Fruit fly (Drosophila melanogaster): ENCODE data around the gene HIP.
A peak's percentile ranks its signal among the peaks of the same experiment; 100 is the strongest.

HIP gene

DNA sequence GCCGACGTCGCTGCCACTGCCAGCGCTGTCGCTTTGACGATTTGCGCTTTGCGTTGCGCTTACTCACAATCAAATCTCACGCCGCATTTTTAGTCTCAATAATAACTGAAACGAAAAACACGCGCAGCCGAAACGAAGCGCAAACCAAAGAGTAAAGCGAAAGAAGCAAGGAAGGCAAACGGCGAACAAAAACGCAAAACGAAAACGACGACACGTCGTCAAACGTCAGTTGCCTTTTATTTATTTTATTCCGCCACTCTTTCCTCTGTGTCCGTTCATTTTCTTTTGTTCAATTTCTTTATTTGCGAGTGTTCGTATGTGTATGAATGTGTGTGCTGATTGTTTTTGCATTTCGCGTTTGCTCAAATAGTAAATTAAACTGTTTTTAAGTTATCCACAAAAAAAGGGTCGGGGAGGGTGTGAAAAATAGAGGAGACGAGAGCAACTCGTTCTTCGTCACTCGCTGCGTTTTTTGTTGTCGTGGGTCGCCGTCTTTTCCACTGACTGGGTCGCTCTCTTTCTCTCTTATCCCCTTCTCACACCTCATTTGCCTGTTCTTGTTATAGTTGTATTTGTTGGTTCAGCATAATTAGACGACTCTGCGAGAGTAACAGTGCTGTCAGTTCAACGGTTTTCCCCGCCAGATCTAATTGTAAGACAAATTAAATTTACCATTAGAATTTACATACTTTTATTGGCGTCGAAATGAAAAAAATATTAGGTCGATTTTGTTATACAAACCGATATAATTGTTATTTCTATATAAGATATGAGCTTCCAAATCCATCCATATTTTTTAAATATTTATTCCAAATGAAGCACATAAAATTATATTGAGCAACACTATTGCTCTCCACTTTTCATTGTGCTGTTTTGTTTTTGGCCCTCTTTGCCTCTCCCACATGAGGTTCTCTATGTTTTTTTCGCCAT lies 25.9 kb upstream of the HIP start:
- TF ChIP-seq woc (GFP tag; optimal IDR thresholded peaks at IDR 0.05) (no peak), OdsH (GFP tag; optimal IDR thresholded peaks at IDR 0.05) (peak; percentile 57), usp (GFP tag; optimal IDR thresholded peaks at IDR 0.05) (no peak), Dfd (GFP tag; optimal IDR thresholded peaks at IDR 0.05) (no peak), tai (GFP tag; optimal IDR thresholded peaks at IDR 0.05) (no peak), Jra (GFP tag; optimal IDR thresholded peaks at IDR 0.05) (no peak), ey (GFP tag; optimal IDR thresholded peaks at IDR 0.05) (peak; percentile 49), Mio (GFP tag; optimal IDR thresholded peaks at IDR 0.05) (no peak), Myc (optimal IDR thresholded peaks at IDR 0.05) (peak; percentile 19), brk (GFP tag; optimal IDR thresholded peaks at IDR 0.05) (no peak), Vsx2 (GFP tag; optimal IDR thresholded peaks at IDR 0.05; ENCODE audit: partially characterized antibody) (no peak), psq (GFP tag; optimal IDR thresholded peaks at IDR 0.05) (peak; percentile 97), dl (GFP tag; optimal IDR thresholded peaks at IDR 0.05; ENCODE audit: insufficient read depth in 1 of 2, partially characterized antibody in 2 of 2) (peak in 1 of 2 experiments; percentile 22), N (GFP tag; optimal IDR thresholded peaks at IDR 0.05) (no peak), Rel (GFP tag; optimal IDR thresholded peaks at IDR 0.05) (peak; percentile 45), Rel (tag; optimal IDR thresholded peaks at IDR 0.05) (peak; percentile 15), Hr83 (GFP tag; optimal IDR thresholded peaks at IDR 0.05; ENCODE audit: poor library complexity, severe bottlenecking) (no peak), CG9705 (GFP tag; optimal IDR thresholded peaks at IDR 0.05) (no peak), sage (GFP tag; optimal IDR thresholded peaks at IDR 0.05) (no peak), br (GFP tag; optimal IDR thresholded peaks at IDR 0.05) (no peak), jim (GFP tag; optimal IDR thresholded peaks at IDR 0.05) (no peak), CrebA (GFP tag; optimal IDR thresholded peaks at IDR 0.05; ENCODE audit: borderline replicate concordance) (peak; percentile 86), foxo (GFP tag; optimal IDR thresholded peaks at IDR 0.05) (peak in 1 of 2 experiments; percentile 63), Hr78 (GFP tag; optimal IDR thresholded peaks at IDR 0.05) (no peak), HLH106 (tag; optimal IDR thresholded peaks at IDR 0.05) (peak; percentile 48), pan (optimal IDR thresholded peaks at IDR 0.05) (no peak), dmrt93B (GFP tag; optimal IDR thresholded peaks at IDR 0.05) (no peak), Abd-B (GFP tag; optimal IDR thresholded peaks at IDR 0.05) (no peak), fru (GFP tag; optimal IDR thresholded peaks at IDR 0.05) (peak; percentile 22), rgr (GFP tag; optimal IDR thresholded peaks at IDR 0.05) (peak; percentile 37), GATAd (GFP tag; optimal IDR thresholded peaks at IDR 0.05) (no peak), dsf (GFP tag; optimal IDR thresholded peaks at IDR 0.05; ENCODE audit: borderline replicate concordance) (no peak), Hnf4 (GFP tag; optimal IDR thresholded peaks at IDR 0.05) (no peak), sv (GFP tag; optimal IDR thresholded peaks at IDR 0.05) (peak; percentile 51), Dif (GFP tag; optimal IDR thresholded peaks at IDR 0.05; ENCODE audit: partially characterized antibody) (no peak), h (GFP tag; optimal IDR thresholded peaks at IDR 0.05) (peak; percentile 54), Sp1 (GFP tag; optimal IDR thresholded peaks at IDR 0.05) (peak; percentile 29), CG32264 (GFP tag; optimal IDR thresholded peaks at IDR 0.05) (no peak), lola (GFP tag; optimal IDR thresholded peaks at IDR 0.05) (no peak)

- peak; percentile 93 for TF ChIP-seq ey (GFP tag; optimal IDR thresholded peaks at IDR 0.05)
- TF ChIP-seq OdsH (GFP tag; optimal IDR thresholded peaks at IDR 0.05): peak; percentile 92
- TF ChIP-seq Dfd (GFP tag; optimal IDR thresholded peaks at IDR 0.05): no peak
- peak; percentile 88 for TF ChIP-seq br (GFP tag; optimal IDR thresholded peaks at IDR 0.05)
- no peak for TF ChIP-seq Dif (GFP tag; optimal IDR thresholded peaks at IDR 0.05; ENCODE audit: partially characterized antibody)
- peak; percentile 88 for TF ChIP-seq Hnf4 (GFP tag; optimal IDR thresholded peaks at IDR 0.05)
- no peak for TF ChIP-seq Myc (optimal IDR thresholded peaks at IDR 0.05)
- TF ChIP-seq dl (GFP tag; optimal IDR thresholded peaks at IDR 0.05; ENCODE audit: insufficient read depth in 1 of 2, partially characterized antibody in 2 of 2): no peak
- TF ChIP-seq dmrt93B (GFP tag; optimal IDR thresholded peaks at IDR 0.05): peak; percentile 66
- no peak for TF ChIP-seq jim (GFP tag; optimal IDR thresholded peaks at IDR 0.05)
- no peak for TF ChIP-seq pan (optimal IDR thresholded peaks at IDR 0.05)
- TF ChIP-seq dsf (GFP tag; optimal IDR thresholded peaks at IDR 0.05; ENCODE audit: borderline replicate concordance): no peak
- peak; percentile 74 for TF ChIP-seq tai (GFP tag; optimal IDR thresholded peaks at IDR 0.05)
- no peak for TF ChIP-seq lola (GFP tag; optimal IDR thresholded peaks at IDR 0.05)
- TF ChIP-seq Hr83 (GFP tag; optimal IDR thresholded peaks at IDR 0.05; ENCODE audit: poor library complexity, severe bottlenecking): no peak
- TF ChIP-seq usp (GFP tag; optimal IDR thresholded peaks at IDR 0.05): no peak
- peak; percentile 49 for TF ChIP-seq Jra (GFP tag; optimal IDR thresholded peaks at IDR 0.05)
- TF ChIP-seq Mio (GFP tag; optimal IDR thresholded peaks at IDR 0.05): peak; percentile 21
- peak; percentile 94 for TF ChIP-seq rgr (GFP tag; optimal IDR thresholded peaks at IDR 0.05)
- TF ChIP-seq CrebA (GFP tag; optimal IDR thresholded peaks at IDR 0.05; ENCODE audit: borderline replicate concordance): peak; percentile 3
- TF ChIP-seq Hr78 (GFP tag; optimal IDR thresholded peaks at IDR 0.05): no peak
- peak; percentile 38 for TF ChIP-seq sage (GFP tag; optimal IDR thresholded peaks at IDR 0.05)
- TF ChIP-seq brk (GFP tag; optimal IDR thresholded peaks at IDR 0.05): peak; percentile 69
- peak; percentile 53 for TF ChIP-seq woc (GFP tag; optimal IDR thresholded peaks at IDR 0.05)
- TF ChIP-seq HLH106 (tag; optimal IDR thresholded peaks at IDR 0.05): peak; percentile 90
- no peak for TF ChIP-seq N (GFP tag; optimal IDR thresholded peaks at IDR 0.05)
- peak; percentile 90 for TF ChIP-seq fru (GFP tag; optimal IDR thresholded peaks at IDR 0.05)
- TF ChIP-seq Abd-B (GFP tag; optimal IDR thresholded peaks at IDR 0.05): no peak
- peak; percentile 55 for TF ChIP-seq CG9705 (GFP tag; optimal IDR thresholded peaks at IDR 0.05)
- peak; percentile 94 for TF ChIP-seq h (GFP tag; optimal IDR thresholded peaks at IDR 0.05)
- peak in 1 of 2 experiments; percentile 93 for TF ChIP-seq foxo (GFP tag; optimal IDR thresholded peaks at IDR 0.05)
- no peak for TF ChIP-seq Rel (GFP tag; optimal IDR thresholded peaks at IDR 0.05)
- TF ChIP-seq Rel (tag; optimal IDR thresholded peaks at IDR 0.05): peak; percentile 67
- TF ChIP-seq psq (GFP tag; optimal IDR thresholded peaks at IDR 0.05): peak; percentile 81
- peak; percentile 83 for TF ChIP-seq sv (GFP tag; optimal IDR thresholded peaks at IDR 0.05)
- TF ChIP-seq CG32264 (GFP tag; optimal IDR thresholded peaks at IDR 0.05): peak; percentile 50
- no peak for TF ChIP-seq Vsx2 (GFP tag; optimal IDR thresholded peaks at IDR 0.05; ENCODE audit: partially characterized antibody)
- peak; percentile 82 for TF ChIP-seq Sp1 (GFP tag; optimal IDR thresholded peaks at IDR 0.05)
- TF ChIP-seq GATAd (GFP tag; optimal IDR thresholded peaks at IDR 0.05): peak; percentile 53
Measured at dm6 chrX:3774277-3774676, 24.7 kb upstream of the HIP start.

All from whole organism, wandering third instar larva.